Fruit fly (Drosophila melanogaster): Measurements from ENCODE around the gene Cyp4c3.
A peak's percentile ranks its signal among the peaks of the same experiment; 100 is the strongest.

Gene Cyp4c3

dm6 chr3R:30918872-30919271 is 25.0 kb downstream of the Cyp4c3 start (continued):
- TF ChIP-seq sc (optimal IDR thresholded peaks at IDR 0.05) (no peak), sc (GFP tag; optimal IDR thresholded peaks at IDR 0.05) (peak; percentile 9), dimm (GFP tag; IDR thresholded peaks at IDR 0.05) (no peak), Hr3 (GFP tag; optimal IDR thresholded peaks at IDR 0.05) (no peak), CG17612 (GFP tag; IDR thresholded peaks at IDR 0.05) (no peak), fd64A (GFP tag; optimal IDR thresholded peaks at IDR 0.05) (no peak), CG14441 (GFP tag; IDR thresholded peaks at IDR 0.05) (no peak), CG2202 (tag; optimal IDR thresholded peaks at IDR 0.05) (peak; percentile 53), p53 (GFP tag; optimal IDR thresholded peaks at IDR 0.05) (no peak), btn (GFP tag; optimal IDR thresholded peaks at IDR 0.05) (no peak), CG10462 (GFP tag; optimal IDR thresholded peaks at IDR 0.05) (no peak), CoRest (tag; optimal IDR thresholded peaks at IDR 0.05) (peak; percentile 21), cad (GFP tag; optimal IDR thresholded peaks at IDR 0.05) (no peak), CG10321 (GFP tag; IDR thresholded peaks at IDR 0.05) (no peak), ATbp (GFP tag; optimal IDR thresholded peaks at IDR 0.05) (peak; percentile 52), CG30431 (GFP tag; optimal IDR thresholded peaks at IDR 0.05) (no peak), CG11093 (GFP tag; IDR thresholded peaks at IDR 0.05) (no peak), nmo (GFP tag; optimal IDR thresholded peaks at IDR 0.05) (no peak), klu (GFP tag; IDR thresholded peaks at IDR 0.05) (no peak), CG12155 (GFP tag; optimal IDR thresholded peaks at IDR 0.05) (no peak), bab2 (GFP tag; optimal IDR thresholded peaks at IDR 0.05) (peak; percentile 11), CG3163 (GFP tag; optimal IDR thresholded peaks at IDR 0.05) (no peak), Trl (optimal IDR thresholded peaks at IDR 0.05) (no peak), Trl (GFP tag; optimal IDR thresholded peaks at IDR 0.05) (no peak), pb (GFP tag; optimal IDR thresholded peaks at IDR 0.05) (no peak), CG11247 (GFP tag; IDR thresholded peaks at IDR 0.05) (no peak), Hmx (GFP tag; optimal IDR thresholded peaks at IDR 0.05) (no peak), CG11456 (GFP tag; IDR thresholded peaks at IDR 0.05) (no peak), Fer3 (tag; optimal IDR thresholded peaks at IDR 0.05) (peak; percentile 2), CG3281 (GFP tag; optimal IDR thresholded peaks at IDR 0.05) (no peak), lmd (GFP tag; IDR thresholded peaks at IDR 0.05) (no peak), CG4730 (GFP tag; IDR thresholded peaks at IDR 0.05) (no peak), HmgD (GFP tag; optimal IDR thresholded peaks at IDR 0.05) (no peak), wdn (GFP tag; IDR thresholded peaks at IDR 0.05) (no peak), CG2129 (GFP tag; IDR thresholded peaks at IDR 0.05; ENCODE audit: partially characterized antibody) (no peak), tx (GFP tag; optimal IDR thresholded peaks at IDR 0.05) (no peak), CG4424 (GFP tag; optimal IDR thresholded peaks at IDR 0.05) (no peak), Oaz (GFP tag; IDR thresholded peaks at IDR 0.05) (no peak), CG10979 (tag; optimal IDR thresholded peaks at IDR 0.05) (no peak), CG11398 (GFP tag; optimal IDR thresholded peaks at IDR 0.05) (no peak), CG34376 (GFP tag; optimal IDR thresholded peaks at IDR 0.05) (no peak), CG12071 (GFP tag; optimal IDR thresholded peaks at IDR 0.05) (no peak), az2 (GFP tag; optimal IDR thresholded peaks at IDR 0.05) (no peak)

- peak in 1 of 2 experiments; percentile 32 for TF ChIP-seq Pdp1 (GFP tag; optimal IDR thresholded peaks at IDR 0.05)
- TF ChIP-seq CG16815 (GFP tag; optimal IDR thresholded peaks at IDR 0.05), result no peak
- TF ChIP-seq twi (tag; optimal IDR thresholded peaks at IDR 0.05), result peak; percentile 59
- TF ChIP-seq cad (GFP tag; optimal IDR thresholded peaks at IDR 0.05), result peak; percentile 9
- TF ChIP-seq crol (GFP tag; IDR thresholded peaks at IDR 0.05), result peak; percentile 52; the same call in 1 of the 2 replicates
Observed at dm6 chr3R:30922414-30922813, 28.6 kb downstream of the Cyp4c3 start.
